Worm (Caenorhabditis elegans): ENCODE measurements around the gene C07H4.1.

ce11 chrII:9062261-9062948 is 31.1 kb downstream of the C07H4.1 start:
- TF ChIP-seq him-1 (tag; optimal IDR thresholded peaks at IDR 0.05) (no peak), W03F9.2 (tag; optimal IDR thresholded peaks at IDR 0.05) (no peak)

All from whole organism, L4/young adult.